Worm (Caenorhabditis elegans): ENCODE measurements around the gene F10C2.5.

F10C2.5 gene

DNA sequence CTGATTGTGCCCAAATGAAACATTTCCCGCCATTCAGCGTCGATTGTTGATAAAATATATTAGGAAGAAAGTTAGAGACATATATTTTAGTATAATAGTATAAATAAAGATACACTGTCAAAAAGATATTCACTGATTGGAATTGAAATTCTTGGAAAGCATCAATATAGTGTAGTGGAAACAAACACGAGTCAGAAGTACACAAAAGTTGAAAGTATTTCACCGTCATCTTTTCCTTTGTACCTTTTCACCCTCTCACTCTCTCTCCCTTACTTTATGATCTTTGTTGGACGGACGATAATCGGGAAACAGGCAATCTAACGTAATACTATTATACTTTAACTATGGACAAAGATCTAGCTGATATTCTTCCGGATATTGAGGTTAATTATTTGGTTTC lies 48.8 kb downstream of the F10C2.5 start, which contains the start of gene nhr-208:
Gene nhr-208, plus strand, starts transcription at position 288 of the 400 bp plus-strand sequence.
- TF ChIP-seq him-1 (tag; optimal IDR thresholded peaks at IDR 0.05), result no peak
- TF ChIP-seq dao-5 (tag; optimal IDR thresholded peaks at IDR 0.05), result no peak
- no peak for TF ChIP-seq W03F9.2 (tag; optimal IDR thresholded peaks at IDR 0.05)

ce11 chrV:12095865-12096264 lies 50.6 kb downstream of the F10C2.5 start, which contains the start of gene nhr-207:
Gene nhr-207, plus strand, starts transcription at chrV:12096146.
- TF ChIP-seq him-1 (tag; optimal IDR thresholded peaks at IDR 0.05) (no peak), W03F9.2 (tag; optimal IDR thresholded peaks at IDR 0.05) (no peak), dao-5 (tag; optimal IDR thresholded peaks at IDR 0.05) (no peak)

ce11 chrV:12098123-12098522 lies 52.9 kb downstream of the F10C2.5 start, which contains the start of gene nhr-209:
Gene nhr-209, plus strand, starts transcription at chrV:12098149.
- TF ChIP-seq dao-5 (tag; optimal IDR thresholded peaks at IDR 0.05) (no peak), him-1 (tag; optimal IDR thresholded peaks at IDR 0.05) (no peak)

Data from whole organism, L4/young adult.